Fruit fly (Drosophila melanogaster) S2 (cell line): Measurements from ENCODE around the gene Tig.

Experiments used
- CG8478 ChIP-seq: fragments of >200 bp; optimal IDR thresholded peaks from 2 replicates; lab custom pipeline; 2018
- CTCF ChIP-seq, 2 experiments: fragments of >200 bp; optimal IDR thresholded peaks; 2 replicates each; lab custom pipeline; 2018

Gene Tig

DNA sequence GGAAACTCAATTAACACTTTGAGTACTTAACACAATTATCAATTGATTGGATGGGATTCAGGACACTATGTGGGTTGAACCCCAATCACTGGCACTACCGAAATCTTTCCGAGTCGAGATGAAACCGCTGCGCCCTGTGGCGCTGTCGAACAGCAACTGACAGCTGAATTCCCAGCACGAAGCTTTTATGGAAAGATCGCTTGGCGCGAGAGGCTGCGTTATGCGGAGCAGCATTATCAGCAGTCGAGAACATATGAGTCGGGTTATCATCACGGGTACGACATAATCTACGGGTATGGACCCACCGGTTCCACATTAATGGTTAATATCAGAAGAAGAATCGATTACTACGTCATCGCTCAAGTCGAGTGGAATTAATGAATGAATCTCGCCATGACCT, at the start of gene Tig:
Gene Tig, minus strand, starts transcription at position 163 of the 400 bp plus-strand sequence.
- no peak for TF ChIP-seq CTCF (optimal IDR thresholded peaks at IDR 0.05; lab: Kevin White, UChicago)
- no peak for TF ChIP-seq CG8478 (lab: Kevin White, UChicago)

DNA sequence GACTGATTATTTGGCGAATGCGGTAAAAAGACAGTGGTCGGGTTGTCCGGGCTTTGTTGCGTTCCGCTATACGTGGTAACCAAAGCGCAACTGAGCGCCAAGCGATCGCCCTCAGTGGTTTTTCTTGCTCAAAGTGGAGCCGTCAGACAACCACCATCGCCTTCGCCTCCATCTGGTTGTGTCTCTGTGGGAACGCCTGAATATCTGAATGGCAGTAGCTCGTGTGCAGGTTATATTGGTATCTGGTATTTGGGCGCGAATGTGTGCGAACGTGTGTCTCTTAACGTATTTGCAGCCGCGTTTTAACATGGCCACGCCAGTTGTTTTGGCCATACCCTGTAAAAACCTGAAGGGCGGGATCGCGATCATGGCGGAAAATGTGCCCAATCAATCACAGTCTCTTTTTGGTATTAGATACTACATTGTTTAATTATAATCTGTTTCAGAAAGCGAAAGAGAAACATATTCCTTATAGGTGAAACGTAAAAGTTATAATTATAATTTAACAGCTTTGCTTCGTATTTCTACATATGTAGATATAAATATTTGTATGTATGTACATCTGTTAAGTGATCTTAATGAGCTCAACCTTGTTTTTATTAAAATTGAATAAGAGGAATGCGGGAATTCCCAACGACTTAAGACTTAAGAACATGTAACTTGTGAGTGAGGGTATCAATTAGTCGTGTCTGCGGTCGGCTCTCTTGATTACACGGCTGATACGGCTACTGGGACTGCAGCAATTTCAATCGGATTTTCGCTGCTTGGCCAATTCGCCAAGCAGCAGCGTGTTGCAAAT, 49.1 kb upstream of the Tig start:
- TF ChIP-seq CTCF (optimal IDR thresholded peaks at IDR 0.05; lab: Kevin White, UChicago) (no peak), CG8478 (lab: Kevin White, UChicago) (no peak)

dm6 chr2L:6470100-6470644, 47.1 kb upstream of the Tig start:
- TF ChIP-seq CG8478 (lab: Kevin White, UChicago) (no peak), CTCF (optimal IDR thresholded peaks at IDR 0.05; lab: Kevin White, UChicago) (no peak)

DNA sequence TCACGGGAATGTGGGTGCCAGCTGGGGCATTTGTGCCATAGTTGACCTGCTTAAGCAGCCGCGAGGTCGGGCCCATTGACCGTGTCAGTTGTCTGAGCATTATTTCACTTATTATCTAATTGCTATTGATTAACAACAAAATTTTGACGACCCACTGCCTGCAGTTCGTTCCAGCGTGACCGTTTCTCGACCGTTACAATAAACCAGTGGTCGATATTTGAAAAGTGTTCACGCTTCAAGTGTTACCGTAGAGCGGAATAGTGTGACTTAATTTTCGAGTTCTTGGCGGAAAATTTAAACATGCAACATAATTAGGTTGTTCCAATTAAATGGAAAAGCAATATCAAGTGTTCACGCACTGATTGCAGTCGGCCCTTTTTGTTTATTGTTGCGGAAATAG, 44.4 kb upstream of the Tig start, which contains the start of gene HemK1:
Gene HemK1, minus strand, starts transcription at position 190 of the 400 bp plus-strand sequence.
- TF ChIP-seq CG8478 (lab: Kevin White, UChicago): no peak
- peak in 1 of 2 experiments; percentile 24 for TF ChIP-seq CTCF (optimal IDR thresholded peaks at IDR 0.05; lab: Kevin White, UChicago)

DNA sequence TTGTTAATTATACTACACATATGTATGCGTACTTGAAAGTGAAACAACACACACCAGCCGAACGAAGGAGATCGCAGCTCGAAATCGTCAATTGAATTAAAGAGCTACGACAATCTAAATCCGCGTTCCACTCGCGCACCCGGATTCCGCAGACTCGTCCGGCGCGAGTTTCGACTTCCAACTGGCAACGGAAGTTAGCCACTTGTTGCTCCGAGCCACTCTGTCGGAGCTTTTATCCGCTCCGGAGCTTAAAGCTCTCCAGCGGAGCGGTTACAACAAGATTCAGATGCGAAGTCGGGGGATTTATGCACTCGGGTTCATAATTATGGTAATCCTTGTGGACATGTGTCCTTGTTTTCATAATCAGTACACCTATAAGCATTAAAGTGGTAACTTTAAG, 42.4 kb upstream of the Tig start, which contains the start of gene Rchy1:
Gene Rchy1, minus strand, starts transcription at position 173 of the 400 bp plus-strand sequence.
- TF ChIP-seq CG8478 (lab: Kevin White, UChicago) (no peak), CTCF (optimal IDR thresholded peaks at IDR 0.05; lab: Kevin White, UChicago) (no peak)

- TF ChIP-seq CG8478 (lab: Kevin White, UChicago) (no peak), CTCF (optimal IDR thresholded peaks at IDR 0.05; lab: Kevin White, UChicago) (no peak)
These were observed 41.7 kb upstream of the Tig start for dm6 chr2L:6464780-6465179.

DNA sequence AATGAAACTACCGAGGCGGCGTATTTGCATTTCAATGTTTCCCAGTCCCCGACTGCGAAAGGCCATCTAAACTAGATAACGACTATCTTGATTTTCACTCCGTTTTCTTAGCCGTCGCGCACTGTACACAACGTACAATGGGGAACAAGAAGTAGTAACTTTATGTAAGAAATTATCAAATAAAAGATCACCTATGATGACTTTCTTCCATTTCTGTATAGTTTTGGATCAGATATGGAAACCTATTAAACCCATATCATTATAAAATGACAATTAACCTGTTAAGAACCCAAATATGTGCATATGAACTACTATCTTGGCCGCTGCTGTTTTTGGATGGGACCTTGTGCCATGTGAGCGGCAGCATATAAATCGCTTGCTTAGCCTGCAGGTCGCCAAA, 41.2 kb upstream of the Tig start:
- no peak for TF ChIP-seq CG8478 (lab: Kevin White, UChicago)
- TF ChIP-seq CTCF (optimal IDR thresholded peaks at IDR 0.05; lab: Kevin White, UChicago): no peak

DNA sequence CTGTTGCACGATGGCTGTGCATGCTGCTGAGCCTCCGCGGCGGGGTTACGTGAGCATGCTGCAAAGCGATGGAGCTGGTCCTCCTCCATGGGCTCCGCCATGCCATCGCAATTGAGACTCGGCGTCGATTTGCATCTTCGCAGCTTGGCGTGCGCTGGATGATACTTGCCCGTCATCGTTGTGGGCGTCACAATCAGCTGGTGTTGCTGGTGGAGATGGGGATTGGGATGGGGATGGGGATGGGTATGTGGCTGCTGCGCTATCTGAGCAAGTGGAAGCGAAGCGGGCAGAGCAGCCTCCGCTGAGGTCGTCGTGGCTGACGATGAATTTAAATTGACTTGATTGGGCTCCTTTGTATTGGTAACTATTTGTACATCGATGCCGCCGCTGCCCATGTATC, 40.3 kb upstream of the Tig start:
- TF ChIP-seq CTCF (optimal IDR thresholded peaks at IDR 0.05; lab: Kevin White, UChicago): no peak
- TF ChIP-seq CG8478 (lab: Kevin White, UChicago): no peak

- no peak for TF ChIP-seq CTCF (optimal IDR thresholded peaks at IDR 0.05; lab: Kevin White, UChicago)
- no peak for TF ChIP-seq CG8478 (lab: Kevin White, UChicago)
These were observed 39.1 kb upstream of the Tig start for dm6 chr2L:6462259-6462658.

dm6 chr2L:6461497-6461896, 38.4 kb upstream of the Tig start:
- TF ChIP-seq CTCF (optimal IDR thresholded peaks at IDR 0.05; lab: Kevin White, UChicago): no peak
- no peak for TF ChIP-seq CG8478 (lab: Kevin White, UChicago)

dm6 chr2L:6457583-6457982, 34.5 kb upstream of the Tig start:
- TF ChIP-seq CTCF (optimal IDR thresholded peaks at IDR 0.05; lab: Kevin White, UChicago) (no peak), CG8478 (lab: Kevin White, UChicago) (no peak)

- TF ChIP-seq CG8478 (lab: Kevin White, UChicago) (no peak), CTCF (optimal IDR thresholded peaks at IDR 0.05; lab: Kevin White, UChicago) (peak; percentile 87 to 91)
These were observed 33.0 kb upstream of the Tig start, which contains the start of gene frj for dm6 chr2L:6455955-6456599. frj (plus strand) TSS chr2L:6456052.

dm6 chr2L:6455032-6455954, 32.2 kb upstream of the Tig start, which contains the start of gene retm:
retm (minus strand) TSS chr2L:6455929.
- TF ChIP-seq CG8478 (lab: Kevin White, UChicago): no peak
- peak; percentile 36 to 67 for TF ChIP-seq CTCF (optimal IDR thresholded peaks at IDR 0.05; lab: Kevin White, UChicago)

DNA sequence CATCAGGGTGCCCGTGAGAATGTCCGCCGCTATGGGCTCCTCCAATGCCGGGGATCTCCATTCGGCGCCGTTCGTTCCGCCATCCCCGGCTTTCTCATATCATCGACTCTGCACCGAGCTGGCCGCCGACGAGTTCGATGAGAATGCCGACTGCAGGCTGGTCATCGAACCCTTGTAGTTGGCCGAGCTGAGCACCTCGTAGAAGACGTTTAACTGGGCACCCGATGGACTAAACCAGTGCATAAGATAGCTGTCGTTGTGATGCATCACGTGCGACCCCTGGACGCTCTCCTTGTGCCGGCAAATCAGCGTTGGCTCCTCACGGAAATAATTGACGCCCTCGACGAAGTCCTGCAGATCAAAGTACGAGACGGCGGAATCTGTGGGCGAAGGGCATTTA, 26.6 kb upstream of the Tig start:
- no peak for TF ChIP-seq CG8478 (lab: Kevin White, UChicago)
- no peak for TF ChIP-seq CTCF (optimal IDR thresholded peaks at IDR 0.05; lab: Kevin White, UChicago)
